Fruit fly (Drosophila melanogaster) whole organism, pupa: Measurements from ENCODE around the gene CG13725.

Source experiments
- CG10348 ChIP-seq: fragments of 200-800 bp; sonication (Bioruptor generic); IDR thresholded peaks from 2 replicates; pipeline ENCODE4 v1.3.6; 2022; ENCODE audit warnings: missing biosample characterization, missing genetic modification characterization
- CG12605 ChIP-seq: fragments of 200-800 bp; sonication (Bioruptor generic); IDR thresholded peaks from 2 replicates; pipeline ENCODE4 v1.3.6; 2022; ENCODE audit warnings: missing biosample characterization, missing genetic modification characterization
- CG13204 ChIP-seq: fragments of 200-800 bp; sonication (Bioruptor generic); optimal IDR thresholded peaks from 2 replicates; lab custom pipeline; 2018; ENCODE audit warnings: missing biosample characterization, mild to moderate bottlenecking, missing genetic modification characterization, moderate library complexity
- CG14655 ChIP-seq: fragments of 200-800 bp; sonication (Bioruptor generic); optimal IDR thresholded peaks from 3 replicates; lab custom pipeline; 2017; ENCODE audit warnings: mild to moderate bottlenecking, missing biosample characterization, missing genetic modification reagents, missing genetic modification characterization
- CG15710 ChIP-seq: fragments of 200-800 bp; sonication (Bioruptor generic); optimal IDR thresholded peaks from 2 replicates; lab custom pipeline; 2018; ENCODE audit warnings: missing biosample characterization, mild to moderate bottlenecking, missing genetic modification characterization, moderate library complexity
- CG17806 ChIP-seq: fragments of 200-800 bp; sonication (Bioruptor generic); optimal IDR thresholded peaks from 2 replicates; lab custom pipeline; 2018; ENCODE audit warnings: missing biosample characterization, mild to moderate bottlenecking, missing genetic modification characterization, moderate library complexity
- CG32121 ChIP-seq: fragments of 200-800 bp; sonication (Bioruptor generic); IDR thresholded peaks from 2 replicates; pipeline ENCODE4 v1.3.6; 2022; ENCODE audit warnings: missing biosample characterization, missing genetic modification characterization
- CG34367 ChIP-seq: fragments of 200-800 bp; sonication (Bioruptor generic); optimal IDR thresholded peaks from 2 replicates; lab custom pipeline; 2018; ENCODE audit warnings: missing biosample characterization, mild to moderate bottlenecking, missing genetic modification characterization
- CG4496 ChIP-seq: fragments of 200-800 bp; sonication (Bioruptor generic); IDR thresholded peaks from 3 replicates; pipeline ENCODE4 v1.3.6; 2022; ENCODE audit warnings: missing biosample characterization, missing genetic modification characterization
- CG8159 ChIP-seq: fragments of 200-800 bp; sonication (Bioruptor generic); optimal IDR thresholded peaks from 3 replicates; lab custom pipeline; 2018; ENCODE audit warnings: missing biosample characterization, mild to moderate bottlenecking, missing genetic modification characterization, moderate library complexity
- CG8301 ChIP-seq: fragments of 200-800 bp; sonication (Bioruptor generic); optimal IDR thresholded peaks from 2 replicates; lab custom pipeline; 2018; ENCODE audit warnings: missing biosample characterization, mild to moderate bottlenecking, missing genetic modification characterization
- CG9948 ChIP-seq: fragments of 200-800 bp; sonication (Bioruptor generic); optimal IDR thresholded peaks from 2 replicates; lab custom pipeline; 2018; ENCODE audit warnings: missing biosample characterization, mild to moderate bottlenecking, missing genetic modification characterization, moderate library complexity
- D1 ChIP-seq: fragments of 200-800 bp; sonication (Bioruptor generic); optimal IDR thresholded peaks from 2 replicates; lab custom pipeline; 2018; ENCODE audit warnings: missing biosample characterization, mild to moderate bottlenecking, missing genetic modification characterization, moderate library complexity
- EcR ChIP-seq: fragments of 200-800 bp; sonication (Bioruptor generic); optimal IDR thresholded peaks from 3 replicates; lab custom pipeline; 2019; ENCODE audit warnings: missing biosample characterization, missing genetic modification characterization, mild to moderate bottlenecking, moderate library complexity, missing genetic modification reagents
- Ets98B ChIP-seq: fragments of 200-800 bp; sonication (Bioruptor generic); IDR thresholded peaks from 2 replicates; pipeline ENCODE4 v1.3.6; 2022; ENCODE audit warnings: missing biosample characterization, missing genetic modification characterization
- Pif1A ChIP-seq: fragments of 200-800 bp; sonication (Bioruptor generic); optimal IDR thresholded peaks from 3 replicates; lab custom pipeline; 2016; ENCODE audit warnings: missing biosample characterization, missing genetic modification characterization
- Pif1B ChIP-seq: fragments of 200-800 bp; sonication (Bioruptor generic); optimal IDR thresholded peaks from 3 replicates; lab custom pipeline; 2016; ENCODE audit warnings: missing biosample characterization, missing genetic modification characterization
- Snoo ChIP-seq: fragments of 200-800 bp; sonication (Bioruptor generic); optimal IDR thresholded peaks from 3 replicates; lab custom pipeline; 2017; ENCODE audit warnings: missing biosample characterization, mild to moderate bottlenecking, missing genetic modification characterization, inconsistent platforms
- fd96Ca ChIP-seq: fragments of 200-800 bp; sonication (Bioruptor generic); IDR thresholded peaks from 3 replicates; pipeline ENCODE4 v1.3.6; 2022; ENCODE audit warnings: missing biosample characterization, missing genetic modification characterization
- gl ChIP-seq: fragments of 200-800 bp; sonication (Bioruptor generic); optimal IDR thresholded peaks from 2 replicates; lab custom pipeline; 2018; ENCODE audit warnings: missing biosample characterization, mild to moderate bottlenecking, missing genetic modification characterization
- rn ChIP-seq: fragments of 200-800 bp; sonication (Bioruptor generic); IDR thresholded peaks from 2 replicates; pipeline ENCODE4 v1.3.6; 2022; ENCODE audit warnings: missing biosample characterization, missing genetic modification characterization

CG13725 gene

DNA sequence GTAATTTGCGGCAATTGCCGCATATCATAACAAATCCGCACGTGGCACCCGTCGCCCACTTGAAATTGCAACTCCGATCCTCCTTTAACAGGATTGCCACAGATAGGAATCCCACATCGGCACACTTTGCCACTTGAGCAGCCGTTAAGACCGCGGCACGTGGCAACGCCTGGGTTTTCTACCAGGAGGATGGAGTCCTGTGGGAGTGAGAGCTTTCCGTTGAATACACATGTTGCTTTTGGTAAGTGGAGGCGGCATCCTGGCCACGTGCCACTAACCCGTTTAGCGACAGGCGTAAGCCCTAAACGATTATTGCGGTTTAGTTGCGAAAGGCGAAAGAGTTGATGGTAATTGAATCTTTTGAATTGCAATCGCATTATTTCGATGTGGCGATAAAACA is 33.2 kb upstream of the CG13725 start:
- no peak for TF ChIP-seq Ets98B
- TF ChIP-seq CG12605 (GFP tag; lab: Robert Waterston, UW) = no peak
- TF ChIP-seq CG9948 = no peak
- no peak for TF ChIP-seq D1
- no peak for TF ChIP-seq CG8159 (tag; lab: Kevin White, UChicago)
- TF ChIP-seq CG32121 (GFP tag; lab: Robert Waterston, UW) = no peak
- TF ChIP-seq EcR = no peak
- TF ChIP-seq Snoo (tag; lab: Kevin White, UChicago) = no peak
- no peak for TF ChIP-seq rn (GFP tag; lab: Robert Waterston, UW)
- no peak for TF ChIP-seq CG15710 (tag; lab: Kevin White, UChicago)
- TF ChIP-seq Pif1A (GFP tag; lab: Kevin White, UChicago) = no peak
- TF ChIP-seq CG4496 (GFP tag; lab: Robert Waterston, UW) = no peak
- TF ChIP-seq fd96Ca (GFP tag; lab: Robert Waterston, UW) = no peak
- no peak for TF ChIP-seq CG10348 (GFP tag; lab: Robert Waterston, UW)
- no peak for TF ChIP-seq Pif1B (GFP tag; lab: Kevin White, UChicago)
- no peak for TF ChIP-seq gl (tag; lab: Kevin White, UChicago)

DNA sequence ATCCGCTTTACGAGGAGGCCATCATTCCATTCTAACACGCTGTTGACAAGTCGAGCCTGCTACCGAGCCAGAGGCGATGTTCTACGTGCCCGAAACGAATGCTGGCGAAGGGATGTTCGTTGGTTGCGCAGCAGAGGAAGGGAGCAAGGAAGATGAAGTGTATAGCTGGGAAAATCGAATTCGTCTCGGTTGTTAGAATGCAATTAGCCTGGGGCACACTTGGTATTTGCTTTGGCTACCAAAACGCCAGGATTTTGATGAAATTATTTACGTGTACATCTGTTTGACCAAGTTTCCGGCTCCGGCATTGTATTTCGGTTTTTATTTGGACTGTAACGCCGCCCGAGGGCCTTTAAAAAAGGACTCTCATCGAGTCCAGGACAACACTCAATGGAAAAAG is 32.1 kb upstream of the CG13725 start:
- TF ChIP-seq EcR = no peak
- no peak for TF ChIP-seq CG17806
- TF ChIP-seq CG8159 (tag; lab: Kevin White, UChicago) = no peak
- TF ChIP-seq rn (GFP tag; lab: Robert Waterston, UW) = no peak
- TF ChIP-seq CG14655 (GFP tag; lab: Kevin White, UChicago) = no peak
- TF ChIP-seq CG13204 = no peak
- TF ChIP-seq Ets98B = no peak
- TF ChIP-seq CG32121 (GFP tag; lab: Robert Waterston, UW) = no peak
- no peak for TF ChIP-seq Pif1A (GFP tag; lab: Kevin White, UChicago)
- TF ChIP-seq Snoo (tag; lab: Kevin White, UChicago) = no peak
- TF ChIP-seq D1 = no peak
- no peak for TF ChIP-seq Pif1B (GFP tag; lab: Kevin White, UChicago)
- no peak for TF ChIP-seq CG12605 (GFP tag; lab: Robert Waterston, UW)
- no peak for TF ChIP-seq CG34367
- TF ChIP-seq CG4496 (GFP tag; lab: Robert Waterston, UW) = no peak
- no peak for TF ChIP-seq CG9948
- no peak for TF ChIP-seq CG8301 (tag; lab: Kevin White, UChicago)
- no peak for TF ChIP-seq CG10348 (GFP tag; lab: Robert Waterston, UW)
- TF ChIP-seq fd96Ca (GFP tag; lab: Robert Waterston, UW) = no peak

- TF ChIP-seq Snoo (tag; lab: Kevin White, UChicago) = no peak
- no peak for TF ChIP-seq CG15710 (tag; lab: Kevin White, UChicago)
- no peak for TF ChIP-seq CG10348 (GFP tag; lab: Robert Waterston, UW)
- no peak for TF ChIP-seq CG8159 (tag; lab: Kevin White, UChicago)
- TF ChIP-seq CG13204 = no peak
- TF ChIP-seq Ets98B = no peak
- TF ChIP-seq rn (GFP tag; lab: Robert Waterston, UW) = no peak
- TF ChIP-seq CG14655 (GFP tag; lab: Kevin White, UChicago) = no peak
- no peak for TF ChIP-seq CG9948
Observed at dm6 chr3L:17352812-17353211, 27.5 kb upstream of the CG13725 start.

DNA sequence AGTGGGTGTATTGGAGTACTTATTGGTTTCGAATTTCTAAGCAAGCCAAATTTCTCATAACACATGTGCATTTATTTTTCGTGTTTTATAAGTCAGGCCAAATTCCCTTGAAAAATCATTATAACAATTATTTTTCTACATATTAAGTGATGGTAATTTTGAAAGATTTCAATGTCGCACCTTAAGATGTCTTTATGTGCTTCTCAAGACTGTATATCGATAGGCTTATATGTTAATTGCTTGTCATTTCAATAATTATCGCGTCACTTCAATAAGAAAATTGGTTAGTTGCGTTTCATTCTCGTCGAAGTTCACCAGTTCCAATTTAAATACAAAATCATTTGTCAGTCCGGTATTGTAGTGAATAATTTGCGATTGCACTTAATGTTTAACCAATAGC is 26.2 kb upstream of the CG13725 start, which contains the start of gene CG7692:
Gene CG7692 (plus strand): TSS at position 301 of the 400 bp plus-strand sequence.
- TF ChIP-seq CG12605 (GFP tag; lab: Robert Waterston, UW) = no peak

DNA sequence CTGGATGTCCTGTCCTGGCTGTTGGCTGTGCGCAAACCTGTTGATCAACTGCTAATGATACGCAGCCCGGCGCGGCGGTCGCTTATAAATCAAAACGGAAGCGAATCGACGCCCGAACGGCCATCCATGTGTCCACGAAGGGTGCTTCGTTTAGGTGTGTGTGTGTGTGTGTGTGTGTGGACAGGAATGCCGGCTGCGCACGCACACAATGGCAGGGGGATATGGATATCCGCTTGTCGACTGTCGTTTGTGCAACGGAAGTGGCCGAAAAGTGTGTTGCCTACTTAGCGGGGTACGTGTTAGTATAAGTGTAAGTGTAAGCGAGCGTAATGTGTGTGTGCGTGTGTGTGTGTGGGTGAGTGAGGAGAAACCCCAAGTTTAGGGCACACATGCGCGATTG is 24.3 kb upstream of the CG13725 start, which contains the start of gene Mip:
Gene Mip (minus strand): TSS at position 63 of the 400 bp plus-strand sequence.
- TF ChIP-seq CG10348 (GFP tag; lab: Robert Waterston, UW) (no peak), CG34367 (no peak), CG8301 (tag; lab: Kevin White, UChicago) (no peak), CG14655 (GFP tag; lab: Kevin White, UChicago) (no peak), Ets98B (no peak), CG13204 (no peak), EcR (no peak), gl (tag; lab: Kevin White, UChicago) (no peak), CG9948 (no peak), CG4496 (GFP tag; lab: Robert Waterston, UW) (no peak), Pif1A (GFP tag; lab: Kevin White, UChicago) (no peak)

DNA sequence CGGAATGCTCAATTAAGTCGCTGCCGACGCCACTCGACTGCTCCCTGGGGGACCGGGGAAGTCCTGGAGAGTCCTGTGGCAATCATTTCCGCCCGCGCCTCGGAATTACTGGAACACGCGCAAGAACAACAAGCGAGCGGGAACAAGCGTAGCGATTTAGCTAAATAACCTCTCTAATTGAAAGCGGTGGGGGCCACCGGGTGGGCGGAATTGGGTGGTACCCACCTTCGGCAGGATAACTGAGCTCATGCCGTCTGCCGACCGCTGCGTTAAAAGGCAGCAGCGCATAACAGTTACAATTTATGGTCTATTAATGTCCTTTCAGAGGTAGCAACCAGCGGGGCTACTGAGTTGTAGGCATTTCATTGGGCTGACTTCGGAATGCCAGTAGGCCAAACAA is 21.1 kb upstream of the CG13725 start:
- TF ChIP-seq Pif1B (GFP tag; lab: Kevin White, UChicago) (no peak), D1 (no peak), CG10348 (GFP tag; lab: Robert Waterston, UW) (no peak), CG4496 (GFP tag; lab: Robert Waterston, UW) (no peak), fd96Ca (GFP tag; lab: Robert Waterston, UW) (no peak), CG15710 (tag; lab: Kevin White, UChicago) (no peak)

dm6 chr3L:17344596-17344995 is 19.3 kb upstream of the CG13725 start, which contains the start of gene brv2:
Gene brv2, minus strand, starts transcription at chr3L:17344696.
- TF ChIP-seq Ets98B (no peak), Pif1B (GFP tag; lab: Kevin White, UChicago) (no peak), D1 (no peak), CG14655 (GFP tag; lab: Kevin White, UChicago) (no peak), CG4496 (GFP tag; lab: Robert Waterston, UW) (no peak), rn (GFP tag; lab: Robert Waterston, UW) (no peak), CG17806 (no peak), fd96Ca (GFP tag; lab: Robert Waterston, UW) (no peak), CG9948 (no peak)
